Worm (Caenorhabditis elegans) whole organism, L2 larva: ENCODE measurements around the gene str-199.

Experiments used
- C34F6.9 ChIP-seq: fragments of 150-350 bp; optimal IDR thresholded peaks from 2 replicates; lab custom pipeline; 2014; ENCODE audit warnings: missing biosample characterization, missing genetic modification characterization
- F13H6.1 ChIP-seq: sonication (generic microtip); optimal IDR thresholded peaks from 2 replicates; lab custom pipeline; 2016; ENCODE audit warnings: missing genetic modification characterization, missing compliant biosample characterization
- Y55F3AM.14 ChIP-seq: fragments of 200-800 bp; sonication (Bioruptor generic); optimal IDR thresholded peaks from 2 replicates; lab custom pipeline; 2018; ENCODE audit warnings: mild to moderate bottlenecking, missing genetic modification characterization, missing compliant biosample characterization
- ZK546.5 ChIP-seq: sonication (generic microtip); optimal IDR thresholded peaks from 2 replicates; lab custom pipeline; 2017; ENCODE audit warnings: missing biosample characterization, missing genetic modification characterization
- aly-2 ChIP-seq: fragments of 150-350 bp; optimal IDR thresholded peaks from 2 replicates; lab custom pipeline; 2014; ENCODE audit warnings: missing biosample characterization, missing genetic modification characterization
- ama-1 ChIP-seq: fragments of 150-350 bp; optimal IDR thresholded peaks from 2 replicates; lab custom pipeline; 2018; ENCODE audit warnings: inconsistent platforms
- blmp-1 ChIP-seq: sonication (generic microtip); optimal IDR thresholded peaks from 2 replicates; lab custom pipeline; 2017; ENCODE audit warnings: missing genetic modification characterization, mild to moderate bottlenecking, missing compliant biosample characterization, antibody characterized with exemption, moderate library complexity; ENCODE audit not compliant: insufficient read depth
- ceh-16 ChIP-seq: fragments of 150-350 bp; optimal IDR thresholded peaks from 2 replicates; lab custom pipeline; 2014; ENCODE audit warnings: missing biosample characterization, missing genetic modification characterization
- crh-2 ChIP-seq: sonication (generic microtip); optimal IDR thresholded peaks from 2 replicates; lab custom pipeline; 2017; ENCODE audit warnings: missing biosample characterization, missing genetic modification characterization
- dmd-4 ChIP-seq: sonication (generic microtip); optimal IDR thresholded peaks from 2 replicates; lab custom pipeline; 2017; ENCODE audit warnings: missing biosample characterization, missing genetic modification characterization
- egl-27 ChIP-seq: sonication (generic microtip); optimal IDR thresholded peaks from 3 replicates; lab custom pipeline; 2017; ENCODE audit warnings: missing biosample characterization, missing genetic modification reagents, missing genetic modification characterization
- elt-1 ChIP-seq: fragments of 150-350 bp; optimal IDR thresholded peaks from 2 replicates; lab custom pipeline; 2014; ENCODE audit warnings: missing biosample characterization, missing genetic modification characterization
- elt-3 ChIP-seq: sonication (generic microtip); optimal IDR thresholded peaks from 2 replicates; lab custom pipeline; 2017; ENCODE audit warnings: missing biosample characterization, missing genetic modification characterization
- fos-1 ChIP-seq: fragments of 150-350 bp; optimal IDR thresholded peaks from 2 replicates; lab custom pipeline; 2014; ENCODE audit warnings: missing biosample characterization, missing genetic modification characterization
- gmeb-1 ChIP-seq: fragments of 150-350 bp; optimal IDR thresholded peaks from 2 replicates; lab custom pipeline; 2014; ENCODE audit warnings: missing biosample characterization, missing genetic modification characterization
- lin-13 ChIP-seq: fragments of 150-350 bp; optimal IDR thresholded peaks from 2 replicates; lab custom pipeline; 2014; ENCODE audit warnings: missing biosample characterization, missing genetic modification reagents, missing genetic modification characterization
- lsy-2 ChIP-seq, 2 experiments: fragments of 150-350 bp in 1 of 2; sonication (generic microtip) in 1 of 2; optimal IDR thresholded peaks; 2 replicates each; lab custom pipeline; 2014 to 2017; ENCODE audit warnings: missing biosample characterization in 2 of 2, missing genetic modification characterization in 2 of 2
- mab-5 ChIP-seq: fragments of 150-350 bp; optimal IDR thresholded peaks from 2 replicates; lab custom pipeline; 2014; ENCODE audit warnings: missing biosample characterization, missing genetic modification characterization
- mbf-1 ChIP-seq: sonication (generic microtip); optimal IDR thresholded peaks from 2 replicates; lab custom pipeline; 2017; ENCODE audit warnings: missing biosample characterization, missing genetic modification characterization
- mdl-1 ChIP-seq, 2 experiments: fragments of 150-350 bp in 1 of 2; sonication (generic microtip) in 1 of 2; optimal IDR thresholded peaks; 2 replicates each; lab custom pipeline; 2017; ENCODE audit warnings: missing biosample characterization in 2 of 2, missing genetic modification characterization in 2 of 2
- nhr-10 ChIP-seq: sonication (generic microtip); optimal IDR thresholded peaks from 2 replicates; lab custom pipeline; 2017; ENCODE audit warnings: missing biosample characterization, missing genetic modification characterization
- nhr-11 ChIP-seq: fragments of 150-350 bp; optimal IDR thresholded peaks from 2 replicates; lab custom pipeline; 2014; ENCODE audit warnings: missing biosample characterization, missing genetic modification characterization
- nhr-21 ChIP-seq: fragments of 150-350 bp; optimal IDR thresholded peaks from 2 replicates; lab custom pipeline; 2014; ENCODE audit warnings: missing biosample characterization, missing genetic modification characterization
- nhr-237 ChIP-seq: fragments of 150-350 bp; optimal IDR thresholded peaks from 2 replicates; lab custom pipeline; 2014; ENCODE audit warnings: missing biosample characterization, missing genetic modification characterization
- nhr-25 ChIP-seq: fragments of 150-350 bp; sonication (generic microtip); optimal IDR thresholded peaks from 3 replicates; lab custom pipeline; 2014; ENCODE audit warnings: missing biosample characterization, missing genetic modification characterization
- nhr-6 ChIP-seq: fragments of 150-350 bp; optimal IDR thresholded peaks from 2 replicates; lab custom pipeline; 2014; ENCODE audit warnings: missing biosample characterization, missing genetic modification characterization
- nhr-77 ChIP-seq: fragments of 150-350 bp; optimal IDR thresholded peaks from 2 replicates; lab custom pipeline; 2014; ENCODE audit warnings: missing biosample characterization, missing genetic modification characterization
- peb-1 ChIP-seq: fragments of 150-350 bp; optimal IDR thresholded peaks from 2 replicates; lab custom pipeline; 2014; ENCODE audit warnings: missing biosample characterization, missing genetic modification characterization
- sem-4 ChIP-seq: fragments of 150-350 bp; optimal IDR thresholded peaks from 2 replicates; lab custom pipeline; 2014; ENCODE audit warnings: missing biosample characterization, missing genetic modification reagents, missing genetic modification characterization
- skn-1 ChIP-seq: sonication (generic microtip); optimal IDR thresholded peaks from 2 replicates; lab custom pipeline; 2017; ENCODE audit warnings: missing biosample characterization, missing genetic modification characterization
- sma-3 ChIP-seq: sonication (generic microtip); optimal IDR thresholded peaks from 2 replicates; lab custom pipeline; 2016; ENCODE audit warnings: missing genetic modification reagents, missing genetic modification characterization, missing compliant biosample characterization
- sma-9 ChIP-seq, 2 experiments: fragments of 150-350 bp in 1 of 2; sonication (generic microtip) in 1 of 2; optimal IDR thresholded peaks; 2 replicates each; lab custom pipeline; 2014 to 2016; ENCODE audit warnings: missing genetic modification characterization in 2 of 2, mild to moderate bottlenecking in 1 of 2, missing biosample characterization in 1 of 2, missing compliant biosample characterization in 1 of 2, missing genetic modification reagents in 1 of 2, moderate library complexity in 1 of 2
- snpc-4 ChIP-seq: fragments of 150-350 bp; optimal IDR thresholded peaks from 2 replicates; lab custom pipeline; 2014; ENCODE audit warnings: missing biosample characterization, missing genetic modification characterization
- unc-39 ChIP-seq: fragments of 150-350 bp; optimal IDR thresholded peaks from 2 replicates; lab custom pipeline; 2014; ENCODE audit warnings: missing biosample characterization, missing genetic modification characterization
- unc-55 ChIP-seq: fragments of 150-350 bp; sonication (generic microtip); optimal IDR thresholded peaks from 3 replicates; lab custom pipeline; 2014; ENCODE audit warnings: missing biosample characterization, missing genetic modification reagents, missing genetic modification characterization
- zag-1 ChIP-seq: fragments of 150-350 bp; optimal IDR thresholded peaks from 2 replicates; lab custom pipeline; 2014; ENCODE audit warnings: missing biosample characterization, missing genetic modification characterization

Gene str-199

DNA sequence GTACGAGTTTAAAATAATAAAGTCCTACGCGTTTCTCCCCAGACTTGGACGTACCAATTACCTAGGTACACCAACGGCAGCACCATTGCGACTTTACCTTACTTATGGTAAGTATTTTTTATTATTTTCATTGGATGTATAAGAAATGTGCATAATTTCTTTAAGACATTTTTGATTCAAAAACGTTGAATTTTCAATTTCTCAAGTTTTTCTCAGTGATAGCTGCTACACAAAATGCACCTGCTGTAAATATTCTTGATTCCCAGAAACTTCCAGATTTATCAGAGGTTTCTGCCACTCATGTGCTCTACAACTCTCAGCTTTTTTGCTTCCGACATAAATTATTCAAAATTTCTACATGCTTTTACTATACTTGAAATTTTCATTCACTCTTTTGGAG is 8.3 kb downstream of the str-199 start, which contains the start of gene srh-159:
Gene srh-159 (plus strand): TSS at position 301 of the 400 bp plus-strand sequence.
- no peak for TF ChIP-seq snpc-4 (tag; lab: Kevin White, UChicago)
- TF ChIP-seq elt-3 (tag; lab: Kevin White, UChicago) = no peak
- no peak for TF ChIP-seq nhr-11 (tag; lab: Kevin White, UChicago)
- no peak for TF ChIP-seq nhr-77 (tag; lab: Kevin White, UChicago)
- TF ChIP-seq crh-2 (tag; lab: Kevin White, UChicago) = no peak
- TF ChIP-seq nhr-21 (tag; lab: Kevin White, UChicago) = no peak
- TF ChIP-seq gmeb-1 = no peak
- TF ChIP-seq egl-27 (tag; lab: Kevin White, UChicago) = no peak
- no peak for TF ChIP-seq nhr-237 (tag; lab: Kevin White, UChicago)
- TF ChIP-seq ceh-16 (tag; lab: Kevin White, UChicago) = no peak

DNA sequence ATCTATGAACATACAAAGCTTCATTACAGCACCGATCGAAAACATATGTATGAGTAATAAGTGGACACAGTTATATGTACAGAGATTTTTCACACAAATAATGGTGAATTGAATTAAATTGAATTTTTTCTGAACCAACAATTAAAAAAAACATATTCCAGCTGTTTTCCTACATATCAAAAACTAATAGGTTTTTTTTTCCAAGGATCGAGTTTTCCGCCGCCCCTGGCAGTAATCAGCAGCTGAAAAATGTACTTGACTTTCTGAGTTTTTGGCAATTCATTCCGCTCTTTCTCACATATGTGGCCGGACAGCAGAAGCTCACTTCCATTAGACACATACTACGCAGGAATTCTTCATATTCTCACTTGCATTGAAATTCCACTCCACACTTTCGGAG is 11.8 kb downstream of the str-199 start, which contains the start of gene srh-174:
Gene srh-174 (plus strand): TSS at position 301 of the 400 bp plus-strand sequence.
- TF ChIP-seq ama-1 (lab: Kevin White, UChicago) = no peak
- TF ChIP-seq nhr-10 (tag; lab: Kevin White, UChicago) = no peak
- no peak for TF ChIP-seq F13H6.1
- no peak for TF ChIP-seq nhr-21 (tag; lab: Kevin White, UChicago)
- no peak for TF ChIP-seq nhr-25 (tag; lab: Kevin White, UChicago)
- no peak for TF ChIP-seq sma-3
- TF ChIP-seq mdl-1 (tag; optimal IDR thresholded peaks at IDR 0.05; lab: Kevin White, UChicago) = no peak
- TF ChIP-seq sem-4 (tag; lab: Kevin White, UChicago) = no peak
- TF ChIP-seq unc-39 (tag; lab: Kevin White, UChicago) = no peak
- TF ChIP-seq, all 48 proteins: peak for 0

DNA sequence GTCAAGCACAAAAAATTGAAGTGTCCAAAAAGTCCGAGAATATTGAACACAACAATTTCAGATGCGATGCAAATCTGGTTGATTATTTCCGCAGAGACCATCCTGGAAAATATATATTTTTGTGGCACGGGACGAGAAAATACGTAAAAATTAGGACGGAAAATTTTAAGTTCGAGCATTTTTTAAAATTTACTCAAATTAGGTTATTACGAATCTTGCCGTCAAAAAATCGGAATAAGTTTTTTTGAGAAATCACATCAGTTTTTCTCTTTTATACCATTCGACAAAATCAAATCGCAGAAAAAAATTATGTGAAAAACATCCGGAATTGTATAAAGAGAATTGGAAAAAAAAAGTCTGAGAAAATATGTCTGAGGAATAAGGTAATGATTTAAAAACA is 12.3 kb downstream of the str-199 start, which contains the start of gene srsx-1:
Gene srsx-1 (minus strand): TSS at position 101 of the 400 bp plus-strand sequence.
- no peak for TF ChIP-seq zag-1 (tag; lab: Kevin White, UChicago)
- TF ChIP-seq skn-1 (tag; lab: Kevin White, UChicago) = no peak
- TF ChIP-seq C34F6.9 (tag; lab: Kevin White, UChicago) = no peak
- TF ChIP-seq mbf-1 (tag; lab: Kevin White, UChicago) = no peak
- TF ChIP-seq dmd-4 (tag; lab: Kevin White, UChicago) = no peak
- no peak for TF ChIP-seq fos-1
- TF ChIP-seq mab-5 (tag; lab: Kevin White, UChicago) = no peak
- TF ChIP-seq ZK546.5 (tag; lab: Kevin White, UChicago) = no peak
- TF ChIP-seq, all 48 proteins: peak for 0

DNA sequence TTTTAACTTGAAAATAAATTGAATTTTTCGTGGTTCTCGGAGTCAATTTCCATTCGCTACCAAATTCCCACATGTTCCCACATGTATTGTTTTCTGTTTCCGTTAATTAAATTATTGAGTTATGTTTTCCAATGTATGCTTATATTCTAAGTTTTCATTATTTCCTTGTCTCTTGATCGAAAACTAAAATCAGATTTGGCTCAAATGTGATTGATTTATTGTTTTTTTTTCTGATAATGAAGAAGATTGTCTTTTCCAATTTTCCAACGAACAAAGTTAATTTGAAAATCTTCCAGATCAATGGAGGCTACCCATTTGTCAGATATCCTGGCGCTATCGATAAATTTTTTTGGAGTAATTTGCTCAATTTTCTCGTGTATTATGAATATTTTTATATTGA is 16.6 kb downstream of the str-199 start, which contains the start of gene srbc-25:
Gene srbc-25 (plus strand): TSS at position 301 of the 400 bp plus-strand sequence.
- TF ChIP-seq lin-13 (GFP tag; lab: Kevin White, UChicago) (no peak), zag-1 (tag; lab: Kevin White, UChicago) (no peak), ceh-16 (tag; lab: Kevin White, UChicago) (no peak), elt-1 (tag; lab: Kevin White, UChicago) (no peak), mbf-1 (tag; lab: Kevin White, UChicago) (no peak), blmp-1 (tag; lab: Kevin White, UChicago) (no peak), ama-1 (lab: Kevin White, UChicago) (no peak), nhr-77 (tag; lab: Kevin White, UChicago) (no peak)

DNA sequence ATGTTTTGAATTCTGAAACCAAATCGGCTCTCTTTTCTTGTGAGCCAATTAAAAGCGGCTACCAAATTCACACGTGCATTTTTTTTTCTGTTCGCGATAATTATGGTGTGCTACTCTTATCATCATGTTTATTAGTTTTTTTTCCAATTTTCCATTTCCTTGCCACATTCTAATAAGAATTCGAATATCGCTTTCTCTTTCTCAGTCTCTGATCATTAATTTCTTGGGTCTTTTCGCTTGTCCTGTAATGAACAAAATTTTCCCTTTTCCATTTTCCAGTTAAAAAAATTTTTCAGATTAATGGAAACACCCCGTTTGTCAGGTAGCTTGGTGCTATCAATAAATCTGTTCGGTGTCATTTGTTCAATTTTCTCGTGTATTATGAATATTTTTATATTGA is 18.7 kb downstream of the str-199 start, which contains the start of gene srbc-26:
Gene srbc-26 (plus strand): TSS at position 301 of the 400 bp plus-strand sequence.
- TF ChIP-seq nhr-6 = no peak
- no peak for TF ChIP-seq gmeb-1
- no peak for TF ChIP-seq Y55F3AM.14 (GFP tag; lab: Kevin White, UChicago)
- TF ChIP-seq mbf-1 (tag; lab: Kevin White, UChicago) = no peak
- TF ChIP-seq sma-9 (GFP tag; optimal IDR thresholded peaks at IDR 0.05; lab: Kevin White, UChicago) = no peak
- no peak for TF ChIP-seq sma-9 (tag; optimal IDR thresholded peaks at IDR 0.05; lab: Kevin White, UChicago)
- no peak for TF ChIP-seq F13H6.1
- no peak for TF ChIP-seq peb-1 (tag; lab: Kevin White, UChicago)
- no peak for TF ChIP-seq aly-2
- no peak for TF ChIP-seq unc-55 (GFP tag; lab: Kevin White, UChicago)
- TF ChIP-seq nhr-25 (tag; lab: Kevin White, UChicago) = no peak
- no peak for TF ChIP-seq lsy-2 (tag; optimal IDR thresholded peaks at IDR 0.05; lab: Kevin White, UChicago)
- no peak for TF ChIP-seq nhr-11 (tag; lab: Kevin White, UChicago)
- no peak for TF ChIP-seq sem-4 (tag; lab: Kevin White, UChicago)
- no peak for TF ChIP-seq nhr-21 (tag; lab: Kevin White, UChicago)
- no peak for TF ChIP-seq ceh-16 (tag; lab: Kevin White, UChicago)
- TF ChIP-seq lin-13 (GFP tag; lab: Kevin White, UChicago) = no peak
